Fruit fly (Drosophila melanogaster) whole organism, embryonic: ENCODE measurements around the gene Epp.

Experiments
- Atf6 ChIP-seq: fragments of 200-800 bp; sonication (Bioruptor generic); IDR thresholded peaks from 2 replicates; pipeline ENCODE4 v1.3.6; 2022; ENCODE audit warnings: missing biosample characterization, missing genetic modification characterization
- BtbVII ChIP-seq: fragments of 200-800 bp; sonication (Bioruptor generic); optimal IDR thresholded peaks from 3 replicates; lab custom pipeline; 2017; ENCODE audit warnings: missing biosample characterization, mild to moderate bottlenecking, missing genetic modification characterization
- CG10274 ChIP-seq: fragments of 200-800 bp; sonication (Bioruptor generic); optimal IDR thresholded peaks from 3 replicates; lab custom pipeline; 2017; ENCODE audit warnings: missing biosample characterization, mild to moderate bottlenecking, missing genetic modification characterization
- CG11723 ChIP-seq: fragments of 200-800 bp; sonication (Bioruptor generic); optimal IDR thresholded peaks from 2 replicates; lab custom pipeline; 2017; ENCODE audit warnings: missing biosample characterization, mild to moderate bottlenecking, missing genetic modification characterization
- CG12299 ChIP-seq: fragments of 200-800 bp; sonication (Bioruptor generic); optimal IDR thresholded peaks from 2 replicates; lab custom pipeline; 2018; ENCODE audit warnings: missing biosample characterization, mild to moderate bottlenecking, missing genetic modification characterization
- CG13287 ChIP-seq: fragments of 200-800 bp; sonication (Bioruptor generic); IDR thresholded peaks from 2 replicates; pipeline ENCODE4 v1.3.6; 2022; ENCODE audit warnings: missing biosample characterization, missing genetic modification characterization; ENCODE audit not compliant: partially characterized antibody
- CG17912 ChIP-seq: fragments of 200-800 bp; sonication (Bioruptor generic); optimal IDR thresholded peaks from 2 replicates; lab custom pipeline; 2018; ENCODE audit warnings: missing biosample characterization, mild to moderate bottlenecking, missing genetic modification characterization
- CG2116 ChIP-seq: fragments of 200-800 bp; sonication (Bioruptor generic); optimal IDR thresholded peaks from 3 replicates; lab custom pipeline; 2018; ENCODE audit warnings: missing biosample characterization, mild to moderate bottlenecking, missing genetic modification characterization
- CG30403 ChIP-seq: fragments of 200-800 bp; sonication (Bioruptor generic); optimal IDR thresholded peaks from 3 replicates; lab custom pipeline; 2016; ENCODE audit warnings: missing biosample characterization, missing genetic modification characterization
- CG31224 ChIP-seq: fragments of 200-800 bp; sonication (Bioruptor generic); IDR thresholded peaks from 2 replicates; pipeline ENCODE4 v1.3.6; 2022; ENCODE audit warnings: missing biosample characterization, missing genetic modification characterization
- CG32767 ChIP-seq: fragments of 200-800 bp; sonication (Bioruptor generic); IDR thresholded peaks from 2 replicates; pipeline ENCODE4 v1.3.6; 2022; ENCODE audit warnings: missing biosample characterization, missing genetic modification characterization
- CG6765 ChIP-seq: fragments of 200-800 bp; sonication (Bioruptor generic); optimal IDR thresholded peaks from 3 replicates; lab custom pipeline; 2017; ENCODE audit warnings: missing biosample characterization, mild to moderate bottlenecking, missing genetic modification characterization
- CG6854 ChIP-seq: fragments of 200-800 bp; sonication (Bioruptor generic); optimal IDR thresholded peaks from 3 replicates; lab custom pipeline; 2017; ENCODE audit warnings: missing biosample characterization, mild to moderate bottlenecking, missing genetic modification characterization
- CG7271 ChIP-seq: fragments of 200-800 bp; sonication (Bioruptor generic); optimal IDR thresholded peaks from 2 replicates; lab custom pipeline; 2018; ENCODE audit warnings: missing biosample characterization, mild to moderate bottlenecking, missing genetic modification characterization, moderate library complexity
- CG9932 ChIP-seq: fragments of 200-800 bp; sonication (Bioruptor generic); IDR thresholded peaks from 2 replicates; pipeline ENCODE4 v1.3.6; 2022; ENCODE audit warnings: missing biosample characterization, missing genetic modification characterization
- CHES-1-like ChIP-seq: fragments of 200-800 bp; sonication (Bioruptor generic); optimal IDR thresholded peaks from 2 replicates; lab custom pipeline; 2016; ENCODE audit warnings: missing biosample characterization, missing genetic modification characterization
- Deaf1 ChIP-seq: fragments of 200-800 bp; optimal IDR thresholded peaks from 3 replicates; lab custom pipeline; 2019; ENCODE audit warnings: missing biosample characterization, mild to moderate bottlenecking, missing genetic modification characterization, moderate library complexity
- Doc2 ChIP-seq: fragments of 200-800 bp; sonication (Bioruptor generic); IDR thresholded peaks from 2 replicates; pipeline ENCODE4 v1.3.6; 2022; ENCODE audit warnings: missing biosample characterization, missing genetic modification characterization
- Dref ChIP-seq: fragments of 200-800 bp; sonication (Bioruptor generic); IDR thresholded peaks from 2 replicates; pipeline ENCODE4 v1.3.6; 2022; ENCODE audit warnings: missing biosample characterization, missing genetic modification characterization
- E2f1 ChIP-seq: fragments of 200-800 bp; sonication (Bioruptor generic); IDR thresholded peaks from 2 replicates; pipeline ENCODE4 v1.3.6; 2022; ENCODE audit warnings: missing biosample characterization, missing genetic modification characterization
- HHEX ChIP-seq: fragments of 200-800 bp; sonication (Bioruptor generic); optimal IDR thresholded peaks from 3 replicates; lab custom pipeline; 2017; ENCODE audit warnings: missing biosample characterization, mild to moderate bottlenecking, missing genetic modification characterization, missing genetic modification reagents
- MBD-R2 ChIP-seq: fragments of 200-800 bp; sonication (Bioruptor generic); IDR thresholded peaks from 2 replicates; pipeline ENCODE4 v1.3.6; 2022; ENCODE audit warnings: missing biosample characterization, missing genetic modification characterization
- MESR4 ChIP-seq: fragments of 200-800 bp; sonication (Bioruptor generic); optimal IDR thresholded peaks from 2 replicates; lab custom pipeline; 2018; ENCODE audit warnings: missing biosample characterization, mild to moderate bottlenecking, missing genetic modification characterization, moderate library complexity
- Opbp ChIP-seq: fragments of 200-800 bp; sonication (Bioruptor generic); IDR thresholded peaks from 3 replicates; pipeline ENCODE4 v1.3.6; 2022; ENCODE audit warnings: missing biosample characterization, missing genetic modification characterization; ENCODE audit not compliant: partially characterized antibody
- PHDP ChIP-seq: fragments of 200-800 bp; sonication (Bioruptor generic); optimal IDR thresholded peaks from 3 replicates; lab custom pipeline; 2018; ENCODE audit warnings: missing biosample characterization, mild to moderate bottlenecking, missing genetic modification characterization, moderate library complexity
- Rx ChIP-seq: fragments of 200-800 bp; sonication (Bioruptor generic); IDR thresholded peaks from 2 replicates; pipeline ENCODE4 v1.3.6; 2022; ENCODE audit warnings: missing biosample characterization, missing genetic modification characterization
- ap ChIP-seq: fragments of 200-800 bp; sonication (Bioruptor generic); IDR thresholded peaks from 2 replicates; pipeline ENCODE4 v1.3.6; 2022; ENCODE audit warnings: missing biosample characterization, missing genetic modification characterization
- br ChIP-seq: fragments of >200 bp; optimal IDR thresholded peaks from 2 replicates; lab custom pipeline; 2017
- bsh ChIP-seq, 2 experiments: fragments of 200-800 bp; sonication (Bioruptor generic); optimal IDR thresholded peaks; 2 replicates each; lab custom pipeline; 2017 to 2018; ENCODE audit warnings: mild to moderate bottlenecking in 2 of 2, missing biosample characterization in 2 of 2, missing genetic modification characterization in 2 of 2, moderate library complexity in 1 of 2
- chm ChIP-seq: fragments of 200-800 bp; sonication (Bioruptor generic); IDR thresholded peaks from 2 replicates; pipeline ENCODE4 v1.3.6; 2022; ENCODE audit warnings: missing biosample characterization, missing genetic modification characterization
- ci ChIP-seq: fragments of 200-800 bp; sonication (Bioruptor generic); IDR thresholded peaks from 3 replicates; pipeline ENCODE4 v1.3.6; 2022; ENCODE audit warnings: missing biosample characterization, missing genetic modification characterization
- crp ChIP-seq, 2 experiments: fragments of 200-800 bp; sonication (Bioruptor generic); optimal IDR thresholded peaks; 2 replicates in 1 of 2; 3 replicates in 1 of 2; lab custom pipeline; 2017; ENCODE audit warnings: missing biosample characterization in 2 of 2, missing genetic modification characterization in 2 of 2, mild to moderate bottlenecking in 1 of 2, moderate library complexity in 1 of 2
- gfzf ChIP-seq: fragments of 200-800 bp; sonication (Bioruptor generic); optimal IDR thresholded peaks from 2 replicates; lab custom pipeline; 2016; ENCODE audit warnings: missing biosample characterization, mild to moderate bottlenecking, missing genetic modification characterization, moderate library complexity
- gro ChIP-seq: fragments of 200-800 bp; sonication (Bioruptor generic); optimal IDR thresholded peaks from 2 replicates; lab custom pipeline; 2016; ENCODE audit warnings: missing biosample characterization, missing genetic modification characterization
- her ChIP-seq: fragments of 200-800 bp; sonication (Bioruptor generic); optimal IDR thresholded peaks from 2 replicates; lab custom pipeline; 2016; ENCODE audit warnings: missing biosample characterization, missing genetic modification characterization
- mld ChIP-seq: fragments of 200-800 bp; sonication (Bioruptor generic); IDR thresholded peaks from 3 replicates; pipeline ENCODE4 v1.3.6; 2022; ENCODE audit warnings: missing biosample characterization, missing genetic modification characterization; ENCODE audit not compliant: partially characterized antibody
- ranshi ChIP-seq: fragments of 200-800 bp; sonication (Bioruptor generic); IDR thresholded peaks from 2 replicates; pipeline ENCODE4 v1.3.6; 2022; ENCODE audit warnings: missing biosample characterization, missing genetic modification characterization
- salm ChIP-seq: fragments of 200-800 bp; sonication (Bioruptor generic); optimal IDR thresholded peaks from 2 replicates; lab custom pipeline; 2018; ENCODE audit warnings: missing biosample characterization, mild to moderate bottlenecking, missing genetic modification characterization
- sd ChIP-seq: fragments of 200-800 bp; sonication (Bioruptor generic); optimal IDR thresholded peaks from 3 replicates; lab custom pipeline; 2018; ENCODE audit warnings: missing biosample characterization, mild to moderate bottlenecking, missing genetic modification characterization, moderate library complexity
- sens-2 ChIP-seq: fragments of 200-800 bp; sonication (Bioruptor generic); IDR thresholded peaks from 2 replicates; pipeline ENCODE4 v1.3.6; 2022; ENCODE audit warnings: missing biosample characterization, missing genetic modification characterization
- sug ChIP-seq: fragments of 200-800 bp; optimal IDR thresholded peaks from 2 replicates; lab custom pipeline; 2019; ENCODE audit warnings: missing biosample characterization, mild to moderate bottlenecking, missing genetic modification characterization, moderate library complexity
- tna ChIP-seq: fragments of 200-800 bp; sonication (Bioruptor generic); IDR thresholded peaks from 2 replicates; pipeline ENCODE4 v1.3.6; 2022; ENCODE audit warnings: missing biosample characterization, missing genetic modification characterization; ENCODE audit not compliant: partially characterized antibody
- trem ChIP-seq: fragments of 200-800 bp; optimal IDR thresholded peaks from 3 replicates; lab custom pipeline; 2019; ENCODE audit warnings: missing biosample characterization, mild to moderate bottlenecking, missing genetic modification characterization, moderate library complexity
- tx ChIP-seq: fragments of 200-800 bp; sonication (Bioruptor generic); optimal IDR thresholded peaks from 2 replicates; lab custom pipeline; 2016; ENCODE audit warnings: missing biosample characterization, missing genetic modification characterization
- unc-4 ChIP-seq: fragments of 200-800 bp; sonication (Bioruptor generic); IDR thresholded peaks from 2 replicates; pipeline ENCODE4 v1.3.6; 2022; ENCODE audit warnings: missing biosample characterization, missing genetic modification characterization; ENCODE audit not compliant: partially characterized antibody
- vvl ChIP-seq: fragments of 200-800 bp; sonication (Bioruptor generic); IDR thresholded peaks from 2 replicates; pipeline ENCODE4 v1.3.6; 2022; ENCODE audit warnings: missing biosample characterization, missing genetic modification characterization

Gene Epp

dm6 chr3R:23995460-23995859 lies 2.7 kb upstream of the Epp start, which contains the start of gene CG33108 (continued):
- TF ChIP-seq CG9932 (GFP tag; lab: Robert Waterston, UW) (no peak; the same call in 1 of the 2 replicates), sens-2 (GFP tag; lab: Robert Waterston, UW) (no peak), CG12299 (no peak), tna (GFP tag; lab: Robert Waterston, UW) (peak; percentile 14; the same call in 1 of the 2 replicates), Opbp (GFP tag; lab: Robert Waterston, UW) (0 out of 3 replicates have a peak, but pooled peaks have one; percentile 39), CG6854 (GFP tag; lab: Kevin White, UChicago) (no peak), sug (tag; lab: Kevin White, UChicago) (peak; percentile 37), tx (GFP tag; lab: Kevin White, UChicago) (no peak), CG13287 (GFP tag; lab: Robert Waterston, UW) (peak; percentile 31; the same call in 1 of the 2 replicates), BtbVII (GFP tag; lab: Kevin White, UChicago) (no peak), CG11723 (no peak), Doc2 (no peak), MBD-R2 (GFP tag; lab: Robert Waterston, UW) (peak; percentile 38; the same call in 1 of the 2 replicates), CG7271 (tag; lab: Kevin White, UChicago) (no peak), E2f1 (GFP tag; lab: Robert Waterston, UW) (no peak), CG30403 (GFP tag; lab: Kevin White, UChicago) (no peak), crp (GFP tag; optimal IDR thresholded peaks at IDR 0.05; lab: Kevin White, UChicago) (peak; percentile 10 to 78), ranshi (no peak), CG6765 (no peak), PHDP (tag; lab: Kevin White, UChicago) (peak; percentile 18), CG17912 (no peak), sd (tag; lab: Kevin White, UChicago) (no peak), CG31224 (GFP tag; lab: Robert Waterston, UW) (no peak), bsh (GFP tag; optimal IDR thresholded peaks at IDR 0.05; lab: Kevin White, UChicago) (no peak), vvl (GFP tag; lab: Robert Waterston, UW) (no peak), gfzf (GFP tag; lab: Kevin White, UChicago) (peak; percentile 3), Atf6 (GFP tag; lab: Robert Waterston, UW) (no peak), unc-4 (GFP tag; lab: Robert Waterston, UW) (no peak), CHES-1-like (GFP tag; lab: Kevin White, UChicago) (no peak), ap (GFP tag; lab: Robert Waterston, UW) (no peak), Deaf1 (no peak), HHEX (GFP tag; lab: Kevin White, UChicago) (no peak), mld (GFP tag; lab: Robert Waterston, UW) (no peak), her (GFP tag; lab: Kevin White, UChicago) (no peak), Rx (GFP tag; lab: Robert Waterston, UW) (no peak), salm (tag; lab: Kevin White, UChicago) (no peak), CG10274 (GFP tag; lab: Kevin White, UChicago) (peak; percentile 4), trem (no peak), chm (GFP tag; lab: Robert Waterston, UW) (no peak), CG2116 (peak; percentile 19), MESR4 (GFP tag; lab: Kevin White, UChicago) (peak; percentile 4), Dref (GFP tag; lab: Robert Waterston, UW) (peak; percentile 60), gro (no peak), CG32767 (no peak), br (lab: Kevin White, UChicago) (no peak), ci (GFP tag; lab: Robert Waterston, UW) (no peak)
